Worm (Caenorhabditis elegans) whole organism, early embryonic: ENCODE results near the gene prde-1.

Experiments used
- B0310.2 ChIP-seq: sonication (generic microtip); optimal IDR thresholded peaks from 2 replicates; lab custom pipeline; 2016; ENCODE audit warnings: mild to moderate bottlenecking, missing genetic modification characterization, missing compliant biosample characterization
- F13C5.2 ChIP-seq: sonication (generic microtip); optimal IDR thresholded peaks from 2 replicates; lab custom pipeline; 2017; ENCODE audit warnings: mild to moderate bottlenecking, missing genetic modification characterization, inconsistent platforms, missing compliant biosample characterization
- aly-1 ChIP-seq: sonication (generic microtip); optimal IDR thresholded peaks from 2 replicates; lab custom pipeline; 2016; ENCODE audit warnings: missing genetic modification characterization, missing compliant biosample characterization
- ama-1 ChIP-seq: fragments of 150-350 bp; optimal IDR thresholded peaks from 2 replicates; lab custom pipeline; 2014
- ceh-13 ChIP-seq: fragments of 200-800 bp; sonication (Bioruptor generic); optimal IDR thresholded peaks from 2 replicates; lab custom pipeline; 2018; ENCODE audit warnings: mild to moderate bottlenecking, missing genetic modification characterization, missing compliant biosample characterization
- ceh-36 ChIP-seq: sonication (generic microtip); optimal IDR thresholded peaks from 2 replicates; lab custom pipeline; 2016; ENCODE audit warnings: missing genetic modification characterization, inconsistent platforms, missing compliant biosample characterization
- ets-7 ChIP-seq: sonication (generic microtip); optimal IDR thresholded peaks from 2 replicates; lab custom pipeline; 2016; ENCODE audit warnings: missing genotype, missing genetic modification characterization, missing compliant biosample characterization
- flt-1 ChIP-seq: fragments of 200-800 bp; sonication (Bioruptor generic); IDR thresholded peaks from 2 replicates; pipeline ENCODE4 v1.3.6; 2022; ENCODE audit warnings: missing genetic modification characterization, missing compliant biosample characterization
- hmbx-1 ChIP-seq: sonication (generic microtip); optimal IDR thresholded peaks from 2 replicates; lab custom pipeline; 2016; ENCODE audit warnings: mild to moderate bottlenecking, missing genetic modification characterization, missing compliant biosample characterization
- hmg-4 ChIP-seq: fragments of 200-800 bp; sonication (Bioruptor generic); optimal IDR thresholded peaks from 2 replicates; lab custom pipeline; 2018; ENCODE audit warnings: mild to moderate bottlenecking, missing genetic modification characterization, missing compliant biosample characterization
- hnd-1 ChIP-seq: sonication (generic microtip); optimal IDR thresholded peaks from 2 replicates; lab custom pipeline; 2016; ENCODE audit warnings: missing genetic modification characterization, missing compliant biosample characterization
- pes-1 ChIP-seq: fragments of 200-800 bp; sonication (Bioruptor generic); IDR thresholded peaks from 2 replicates; pipeline ENCODE4 v1.3.6; 2022; ENCODE audit warnings: missing genetic modification reagents, missing genetic modification characterization, missing compliant biosample characterization
- scrt-1 ChIP-seq: fragments of 200-800 bp; sonication (Bioruptor generic); IDR thresholded peaks from 2 replicates; pipeline ENCODE4 v1.3.6; 2022; ENCODE audit warnings: missing genetic modification characterization, missing compliant biosample characterization
- sea-1 ChIP-seq: fragments of 200-800 bp; sonication (Bioruptor generic); conservative IDR thresholded peaks from 2 replicates; pipeline ENCODE4 v1.3.6; 2022; ENCODE audit warnings: missing genetic modification characterization, missing compliant biosample characterization
- tbx-11 ChIP-seq: fragments of 200-800 bp; sonication (Bioruptor generic); IDR thresholded peaks from 2 replicates; pipeline ENCODE4 v1.3.6; 2022; ENCODE audit warnings: missing genetic modification characterization, missing compliant biosample characterization
- tbx-37 ChIP-seq: fragments of 200-800 bp; sonication (Bioruptor generic); conservative IDR thresholded peaks from 2 replicates; pipeline ENCODE4 v1.3.6; 2022; ENCODE audit warnings: missing genetic modification reagents, missing genetic modification characterization, missing compliant biosample characterization
- tra-4 ChIP-seq: sonication (generic microtip); optimal IDR thresholded peaks from 2 replicates; lab custom pipeline; 2017; ENCODE audit warnings: missing genetic modification characterization, missing compliant biosample characterization

The prde-1 gene

DNA sequence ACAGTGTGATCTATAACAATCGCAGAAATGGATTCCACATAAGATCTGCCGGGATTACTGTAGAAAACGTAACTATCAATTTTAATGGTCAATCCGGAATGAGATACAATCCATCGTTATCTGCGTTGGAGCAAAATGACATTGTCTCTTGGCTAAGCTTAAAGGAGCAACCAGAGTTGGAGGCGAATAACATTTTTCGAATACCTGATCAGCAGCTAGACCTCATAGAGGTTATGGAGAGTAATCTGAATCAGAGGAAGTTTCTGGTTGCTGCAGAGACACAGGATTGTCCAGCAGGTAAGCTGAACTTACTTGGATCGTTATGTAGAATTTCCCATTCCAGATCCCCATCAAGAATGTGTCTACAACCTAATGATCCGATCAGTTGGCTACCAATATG is 34.4 kb upstream of the prde-1 start:
- TF ChIP-seq flt-1 (GFP tag; lab: Robert Waterston, UW) (no peak), hmbx-1 (no peak), ceh-36 (no peak), ama-1 (lab: Kevin White, UChicago) (no peak), hnd-1 (no peak), tra-4 (tag; lab: Kevin White, UChicago) (no peak), tbx-11 (no peak), hmg-4 (GFP tag; lab: Kevin White, UChicago) (no peak), ets-7 (tag; lab: Kevin White, UChicago) (no peak)

DNA sequence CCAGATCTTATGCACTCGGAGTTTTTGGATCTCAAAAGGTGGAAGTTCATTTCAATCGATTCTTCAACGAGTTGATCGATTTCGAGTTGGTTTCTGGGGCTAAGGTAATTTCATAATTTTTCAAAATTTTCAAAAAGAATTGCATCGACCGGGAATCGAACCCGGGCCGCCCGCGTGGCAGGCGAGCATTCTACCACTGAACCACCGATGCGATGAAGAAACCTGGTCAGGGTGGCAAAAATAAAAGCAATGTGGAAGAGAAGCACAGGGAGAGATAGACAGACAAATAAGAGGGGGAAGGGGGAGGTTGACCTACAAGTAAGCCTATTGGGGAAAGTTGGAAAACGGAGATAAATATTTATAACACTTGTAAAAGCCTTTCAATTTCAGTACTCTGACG is 33.0 kb upstream of the prde-1 start:
- no peak for TF ChIP-seq hmbx-1
- TF ChIP-seq B0310.2 (tag; lab: Kevin White, UChicago): peak; percentile 42
- peak; percentile 65; the same call in 1 of the 2 replicates for TF ChIP-seq scrt-1 (GFP tag; lab: Robert Waterston, UW)
- no peak for TF ChIP-seq hnd-1
- no peak for TF ChIP-seq ets-7 (tag; lab: Kevin White, UChicago)
- 0 out of 2 replicates have a peak, but pooled peaks have one; percentile 34 for TF ChIP-seq tbx-37 (GFP tag; lab: Robert Waterston, UW)
- TF ChIP-seq pes-1 (GFP tag; lab: Robert Waterston, UW): no peak; the same call in 1 of the 2 replicates
- peak; percentile 78 for TF ChIP-seq flt-1 (GFP tag; lab: Robert Waterston, UW)
- peak; percentile 81 for TF ChIP-seq sea-1 (GFP tag; lab: Robert Waterston, UW)
- TF ChIP-seq tra-4 (tag; lab: Kevin White, UChicago): no peak
- no peak for TF ChIP-seq ama-1 (lab: Kevin White, UChicago)
- peak; percentile 41 for TF ChIP-seq aly-1 (tag; lab: Kevin White, UChicago)
- TF ChIP-seq ceh-36: peak; percentile 45
- peak; percentile 44 for TF ChIP-seq F13C5.2 (tag; lab: Kevin White, UChicago)
- peak; percentile 40 for TF ChIP-seq ceh-13 (GFP tag; lab: Kevin White, UChicago)
- peak; percentile 74; the same call in 1 of the 2 replicates for TF ChIP-seq tbx-11

DNA sequence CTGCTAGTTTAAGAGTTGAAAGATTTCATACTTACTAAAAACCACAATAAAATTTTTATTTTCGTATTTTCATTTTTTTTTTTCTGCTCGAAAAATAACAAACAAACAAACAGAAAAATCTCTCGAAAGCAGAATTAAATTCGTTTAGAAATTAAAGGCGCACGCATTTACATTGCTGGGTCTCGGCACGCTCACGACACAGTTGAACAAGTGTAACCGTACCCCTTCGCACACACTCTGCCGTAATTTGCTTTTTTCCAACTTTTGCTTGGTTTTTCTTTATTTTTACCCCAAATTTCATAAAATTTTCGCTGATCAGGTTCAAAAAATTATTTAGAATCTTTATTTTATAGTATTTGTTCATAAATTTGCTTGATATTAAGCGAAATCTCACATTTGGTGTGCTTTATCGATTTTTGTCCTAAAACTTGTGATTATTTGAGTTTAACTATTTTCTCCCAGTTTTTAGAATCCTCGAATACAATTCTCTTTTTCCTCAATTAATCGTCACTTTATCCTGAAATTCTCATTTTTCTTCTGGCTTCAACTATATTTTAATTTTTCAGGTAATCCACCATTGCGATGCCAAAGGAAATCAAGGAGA is 26.3 kb upstream of the prde-1 start, which contains the start of gene rpl-38:
rpl-38 (plus strand) TSS at position 554 of the 604 bp plus-strand sequence.
- 0 out of 2 replicates have a peak, but pooled peaks have one; percentile 34 for TF ChIP-seq sea-1 (GFP tag; lab: Robert Waterston, UW)
- no peak for TF ChIP-seq tbx-11
- TF ChIP-seq tbx-37 (GFP tag; lab: Robert Waterston, UW): peak; percentile 16; the same call in 1 of the 2 replicates
- TF ChIP-seq hmbx-1: no peak
- TF ChIP-seq ama-1 (lab: Kevin White, UChicago): peak; percentile 70
- no peak for TF ChIP-seq aly-1 (tag; lab: Kevin White, UChicago)
- TF ChIP-seq B0310.2 (tag; lab: Kevin White, UChicago): no peak
- no peak for TF ChIP-seq pes-1 (GFP tag; lab: Robert Waterston, UW)
- no peak for TF ChIP-seq F13C5.2 (tag; lab: Kevin White, UChicago)
- TF ChIP-seq ceh-36: no peak

DNA sequence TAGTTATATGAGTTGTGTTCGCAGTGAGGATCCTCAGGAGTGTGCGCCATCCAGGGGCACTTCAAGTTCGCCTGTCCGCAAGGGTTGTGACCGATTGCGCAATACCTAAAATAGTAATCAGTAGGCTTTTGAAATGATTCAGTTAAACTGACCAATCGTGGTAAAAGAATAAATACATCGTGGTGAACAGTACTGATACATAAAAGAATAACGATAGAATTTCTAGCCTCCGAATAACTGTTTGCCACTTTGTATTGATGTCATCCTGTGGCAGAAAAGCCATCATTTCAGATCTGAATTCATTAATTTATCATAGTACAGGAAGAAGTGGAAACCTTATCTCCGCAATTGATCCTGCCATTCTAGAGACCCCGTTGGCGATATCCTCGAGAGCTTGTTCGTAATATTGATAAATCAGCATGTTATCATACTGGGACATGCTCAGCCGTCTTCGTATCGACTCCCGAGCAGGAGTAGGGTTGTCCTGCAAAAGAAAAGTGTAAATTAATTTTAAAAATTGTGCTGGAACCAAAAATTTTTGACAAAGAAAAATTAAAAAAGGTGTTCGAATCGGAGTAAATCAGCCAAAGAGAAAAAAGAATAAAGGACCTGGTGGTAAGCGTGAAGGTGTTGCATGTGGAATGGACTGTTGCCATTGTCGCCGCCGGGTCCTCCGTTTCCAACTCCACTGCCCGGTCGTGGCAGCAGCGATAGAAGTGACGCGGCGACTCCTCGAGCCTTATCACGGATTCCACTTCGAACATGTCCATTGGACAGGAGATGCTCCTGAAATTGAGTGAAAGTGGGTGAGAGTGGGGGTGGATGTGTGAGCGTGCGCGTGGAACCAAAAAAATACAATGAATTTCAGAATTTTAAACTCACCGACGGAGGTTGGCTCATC is 24.9 kb upstream of the prde-1 start:
- TF ChIP-seq ceh-13 (GFP tag; lab: Kevin White, UChicago) (no peak), hnd-1 (no peak), B0310.2 (tag; lab: Kevin White, UChicago) (no peak), ceh-36 (no peak), hmg-4 (GFP tag; lab: Kevin White, UChicago) (no peak), hmbx-1 (no peak), flt-1 (GFP tag; lab: Robert Waterston, UW) (no peak), sea-1 (GFP tag; lab: Robert Waterston, UW) (no peak), tbx-11 (no peak), F13C5.2 (tag; lab: Kevin White, UChicago) (no peak), tbx-37 (GFP tag; lab: Robert Waterston, UW) (no peak)

DNA sequence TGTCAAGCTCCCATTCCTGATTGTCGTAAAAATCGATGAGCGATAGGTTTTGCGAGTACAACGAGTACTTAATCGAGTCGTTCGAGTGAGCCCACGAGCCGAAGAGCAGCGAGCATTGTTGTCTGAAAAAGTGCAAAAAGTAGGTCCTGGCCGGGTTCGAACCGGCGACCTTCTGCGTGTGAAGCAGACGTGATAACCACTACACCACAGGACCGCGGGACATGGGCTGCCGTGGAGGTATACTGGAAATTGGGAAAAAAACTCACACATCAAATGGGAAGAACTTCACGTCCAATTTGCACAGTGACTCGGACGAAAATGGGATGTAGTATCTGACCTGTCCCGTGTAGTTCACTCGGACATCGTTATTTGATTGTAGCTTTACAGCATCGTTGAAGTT is 22.7 kb upstream of the prde-1 start:
- TF ChIP-seq ceh-13 (GFP tag; lab: Kevin White, UChicago) (no peak), F13C5.2 (tag; lab: Kevin White, UChicago) (no peak), sea-1 (GFP tag; lab: Robert Waterston, UW) (no peak), tra-4 (tag; lab: Kevin White, UChicago) (no peak), hnd-1 (no peak), tbx-11 (no peak), ceh-36 (no peak), ama-1 (lab: Kevin White, UChicago) (no peak), tbx-37 (GFP tag; lab: Robert Waterston, UW) (no peak), aly-1 (tag; lab: Kevin White, UChicago) (no peak), flt-1 (GFP tag; lab: Robert Waterston, UW) (no peak), B0310.2 (tag; lab: Kevin White, UChicago) (no peak), ets-7 (tag; lab: Kevin White, UChicago) (no peak)

DNA sequence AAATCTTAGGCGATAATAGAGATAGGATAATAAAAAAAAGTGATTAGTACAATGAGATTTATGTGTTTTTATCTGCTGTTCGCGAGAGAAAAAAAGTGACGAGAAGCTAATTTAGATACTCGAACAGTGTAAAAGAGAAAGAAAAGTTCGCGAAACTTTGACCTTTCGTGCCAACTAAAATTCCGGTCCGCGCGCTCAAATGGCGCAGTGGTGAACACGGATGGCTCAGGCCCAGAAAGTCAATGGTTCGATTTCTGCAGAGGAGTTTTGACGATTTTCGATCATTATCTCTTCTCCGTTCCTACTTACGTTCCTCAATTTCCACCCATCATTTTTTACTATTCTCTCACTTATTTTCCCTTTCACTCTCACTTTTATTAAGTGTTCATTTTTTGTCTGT is 21.6 kb upstream of the prde-1 start:
- no peak for TF ChIP-seq aly-1 (tag; lab: Kevin White, UChicago)
- TF ChIP-seq tbx-37 (GFP tag; lab: Robert Waterston, UW): no peak
- TF ChIP-seq pes-1 (GFP tag; lab: Robert Waterston, UW): no peak
- TF ChIP-seq ets-7 (tag; lab: Kevin White, UChicago): no peak
- no peak for TF ChIP-seq F13C5.2 (tag; lab: Kevin White, UChicago)
- no peak for TF ChIP-seq scrt-1 (GFP tag; lab: Robert Waterston, UW)
- TF ChIP-seq sea-1 (GFP tag; lab: Robert Waterston, UW): no peak
- no peak for TF ChIP-seq ceh-36
- no peak for TF ChIP-seq tra-4 (tag; lab: Kevin White, UChicago)
- no peak for TF ChIP-seq tbx-11
- TF ChIP-seq hmg-4 (GFP tag; lab: Kevin White, UChicago): no peak
- TF ChIP-seq hnd-1: no peak
- no peak for TF ChIP-seq hmbx-1
- TF ChIP-seq ama-1 (lab: Kevin White, UChicago): no peak
- TF ChIP-seq B0310.2 (tag; lab: Kevin White, UChicago): no peak
- no peak for TF ChIP-seq ceh-13 (GFP tag; lab: Kevin White, UChicago)
- no peak for TF ChIP-seq flt-1 (GFP tag; lab: Robert Waterston, UW)
